Worm (Caenorhabditis elegans): ENCODE results near the gene msp-59.

ce11 chrIV:5337649-5338048 is 24.7 kb upstream of the msp-59 start:
- TF ChIP-seq cnd-1 (tag; optimal IDR thresholded peaks at IDR 0.05) (no peak), nhr-76 (tag; optimal IDR thresholded peaks at IDR 0.05) (no peak), ztf-11 (tag; optimal IDR thresholded peaks at IDR 0.05) (no peak), nhr-12 (tag; optimal IDR thresholded peaks at IDR 0.05) (no peak), ceh-83 (GFP tag; optimal IDR thresholded peaks at IDR 0.05) (no peak)
